Fruit fly (Drosophila melanogaster) whole organism, wandering third instar larva: Measurements from ENCODE around the gene pall.

Source experiments
- Abd-B ChIP-seq: fragments of >200 bp; optimal IDR thresholded peaks from 2 replicates; lab custom pipeline; 2017; ENCODE audit warnings: missing biosample characterization, missing genetic modification characterization
- CG32264 ChIP-seq: fragments of 200-800 bp; sonication (Bioruptor generic); optimal IDR thresholded peaks from 2 replicates; lab custom pipeline; 2016; ENCODE audit warnings: missing biosample characterization, missing genetic modification characterization
- CG9705 ChIP-seq: fragments of 200-800 bp; sonication (Bioruptor generic); optimal IDR thresholded peaks from 2 replicates; lab custom pipeline; 2018; ENCODE audit warnings: missing biosample characterization, mild to moderate bottlenecking, missing genetic modification characterization
- CrebA ChIP-seq: fragments of 200-800 bp; sonication (Bioruptor generic); optimal IDR thresholded peaks from 2 replicates; lab custom pipeline; 2016; ENCODE audit warnings: missing biosample characterization, mild to moderate bottlenecking, missing genetic modification characterization, borderline replicate concordance
- Dfd ChIP-seq: fragments of >200 bp; optimal IDR thresholded peaks from 2 replicates; lab custom pipeline; 2017; ENCODE audit warnings: missing biosample characterization, missing genetic modification characterization
- Dif ChIP-seq: fragments of 200-275, 200-300 bp; sonication (Bioruptor generic); optimal IDR thresholded peaks from 2 replicates; lab custom pipeline; 2018; ENCODE audit warnings: missing biosample characterization, missing genetic modification characterization; ENCODE audit not compliant: partially characterized antibody
- GATAd ChIP-seq: sonication (Bioruptor generic); optimal IDR thresholded peaks from 2 replicates; lab custom pipeline; 2016; ENCODE audit warnings: missing biosample characterization, missing genetic modification characterization
- HLH106 ChIP-seq: fragments of 200-800 bp; optimal IDR thresholded peaks from 3 replicates; lab custom pipeline; 2019; ENCODE audit warnings: missing biosample characterization, mild to moderate bottlenecking, missing genetic modification characterization, moderate library complexity
- Hnf4 ChIP-seq: fragments of 200-800 bp; sonication (Bioruptor generic); optimal IDR thresholded peaks from 2 replicates; lab custom pipeline; 2016; ENCODE audit warnings: missing biosample characterization, mild to moderate bottlenecking, missing genetic modification characterization
- Hr78 ChIP-seq: fragments of >200 bp; optimal IDR thresholded peaks from 2 replicates; lab custom pipeline; 2017; ENCODE audit warnings: missing biosample characterization, missing genetic modification characterization
- Hr83 ChIP-seq: fragments of 200-300 bp; sonication (Bioruptor generic); optimal IDR thresholded peaks from 2 replicates; lab custom pipeline; 2016; ENCODE audit warnings: missing biosample characterization, mild to moderate bottlenecking, missing genetic modification characterization, moderate library complexity; ENCODE audit not compliant: poor library complexity, severe bottlenecking
- Jra ChIP-seq: sonication (Bioruptor generic); optimal IDR thresholded peaks from 2 replicates; lab custom pipeline; 2016; ENCODE audit warnings: missing biosample characterization, missing genetic modification characterization
- Mio ChIP-seq: sonication (Bioruptor generic); optimal IDR thresholded peaks from 2 replicates; lab custom pipeline; 2016; ENCODE audit warnings: missing biosample characterization, missing genetic modification characterization
- Myc ChIP-seq: fragments of >200 bp; optimal IDR thresholded peaks from 2 replicates; lab custom pipeline; 2017
- N ChIP-seq: fragments of >200 bp; optimal IDR thresholded peaks from 2 replicates; lab custom pipeline; 2018; ENCODE audit warnings: missing biosample characterization, missing external identifiers, missing genetic modification characterization
- OdsH ChIP-seq: fragments of 200-800 bp; sonication (Bioruptor generic); optimal IDR thresholded peaks from 2 replicates; lab custom pipeline; 2016; ENCODE audit warnings: missing biosample characterization, mild to moderate bottlenecking, missing genetic modification characterization
- Rel ChIP-seq, 2 experiments: fragments of 200-800 bp; sonication (Bioruptor generic) in 1 of 2; optimal IDR thresholded peaks; 2 replicates in 1 of 2; 3 replicates in 1 of 2; lab custom pipeline; 2016 to 2019; ENCODE audit warnings: mild to moderate bottlenecking in 2 of 2, missing biosample characterization in 2 of 2, missing genetic modification characterization in 2 of 2, moderate library complexity in 1 of 2
- Sp1 ChIP-seq: fragments of 200-800 bp; sonication (Bioruptor generic); optimal IDR thresholded peaks from 3 replicates; lab custom pipeline; 2019; ENCODE audit warnings: missing biosample characterization, mild to moderate bottlenecking, missing genetic modification characterization, moderate library complexity
- Vsx2 ChIP-seq: fragments of 200-300, 225-300 bp; sonication (Bioruptor generic); optimal IDR thresholded peaks from 2 replicates; lab custom pipeline; 2018; ENCODE audit warnings: missing biosample characterization, missing genetic modification characterization; ENCODE audit not compliant: partially characterized antibody
- br ChIP-seq: fragments of 200-800 bp; sonication (Bioruptor generic); optimal IDR thresholded peaks from 2 replicates; lab custom pipeline; 2016; ENCODE audit warnings: missing biosample characterization, missing genetic modification characterization
- brk ChIP-seq: fragments of 200-800 bp; sonication (Bioruptor generic); optimal IDR thresholded peaks from 2 replicates; lab custom pipeline; 2016; ENCODE audit warnings: missing biosample characterization, mild to moderate bottlenecking, missing genetic modification characterization
- dl ChIP-seq, 2 experiments: fragments of 175-275, 200-275 bp in 1 of 2; fragments of 200-275 bp in 1 of 2; sonication (Bioruptor generic); optimal IDR thresholded peaks; lab custom pipeline; 2018; ENCODE audit warnings: mild to moderate bottlenecking in 2 of 2, missing biosample characterization in 2 of 2, missing genetic modification characterization in 2 of 2, moderate library complexity in 2 of 2; ENCODE audit not compliant: partially characterized antibody in 2 of 2, insufficient read depth in 1 of 2
- dmrt93B ChIP-seq: fragments of 200-800 bp; sonication (Bioruptor generic); optimal IDR thresholded peaks from 2 replicates; lab custom pipeline; 2018; ENCODE audit warnings: missing biosample characterization, mild to moderate bottlenecking, missing genetic modification characterization
- dsf ChIP-seq: sonication (Bioruptor generic); optimal IDR thresholded peaks from 2 replicates; lab custom pipeline; 2016; ENCODE audit warnings: missing biosample characterization, missing genetic modification characterization, borderline replicate concordance
- ey ChIP-seq: fragments of 200-800 bp; sonication (Bioruptor generic); optimal IDR thresholded peaks from 2 replicates; lab custom pipeline; 2016; ENCODE audit warnings: missing biosample characterization, missing genetic modification characterization
- foxo ChIP-seq, 2 experiments: fragments of 200-800 bp; sonication (Bioruptor generic); optimal IDR thresholded peaks; 2 replicates in 1 of 2; 3 replicates in 1 of 2; lab custom pipeline; 2016 to 2017; ENCODE audit warnings: missing biosample characterization in 2 of 2, missing genetic modification characterization in 2 of 2
- fru ChIP-seq: fragments of 200-800 bp; sonication (Bioruptor generic); optimal IDR thresholded peaks from 3 replicates; lab custom pipeline; 2016; ENCODE audit warnings: missing biosample characterization, mild to moderate bottlenecking, missing genetic modification characterization
- h ChIP-seq: fragments of 200-800 bp; sonication (Bioruptor generic); optimal IDR thresholded peaks from 3 replicates; lab custom pipeline; 2016; ENCODE audit warnings: missing biosample characterization, mild to moderate bottlenecking, missing genetic modification characterization
- jim ChIP-seq: fragments of 175-275, 200-325 bp; sonication (Bioruptor generic); optimal IDR thresholded peaks from 2 replicates; lab custom pipeline; 2016; ENCODE audit warnings: missing biosample characterization, mild to moderate bottlenecking, missing genetic modification characterization
- lola ChIP-seq: fragments of >200 bp; optimal IDR thresholded peaks from 2 replicates; lab custom pipeline; 2017; ENCODE audit warnings: missing biosample characterization, missing genetic modification characterization
- pan ChIP-seq: fragments of >200 bp; optimal IDR thresholded peaks from 2 replicates; lab custom pipeline; 2017
- psq ChIP-seq: fragments of 200-800 bp; sonication (Bioruptor generic); optimal IDR thresholded peaks from 3 replicates; lab custom pipeline; 2017; ENCODE audit warnings: missing biosample characterization, mild to moderate bottlenecking, missing genetic modification characterization, moderate library complexity
- rgr ChIP-seq: fragments of 200-800 bp; sonication (Bioruptor generic); optimal IDR thresholded peaks from 3 replicates; lab custom pipeline; 2016; ENCODE audit warnings: missing biosample characterization, mild to moderate bottlenecking, missing genetic modification characterization
- sage ChIP-seq: fragments of 200-800 bp; sonication (Bioruptor generic); optimal IDR thresholded peaks from 2 replicates; lab custom pipeline; 2016; ENCODE audit warnings: missing biosample characterization, mild to moderate bottlenecking, missing genetic modification characterization
- sv ChIP-seq: fragments of 200-800 bp; sonication (Bioruptor generic); optimal IDR thresholded peaks from 3 replicates; lab custom pipeline; 2016; ENCODE audit warnings: missing biosample characterization, missing genetic modification characterization
- tai ChIP-seq: sonication (Bioruptor generic); optimal IDR thresholded peaks from 2 replicates; lab custom pipeline; 2016; ENCODE audit warnings: missing biosample characterization, missing genetic modification characterization
- usp ChIP-seq: fragments of >200 bp; optimal IDR thresholded peaks from 2 replicates; lab custom pipeline; 2017; ENCODE audit warnings: missing biosample characterization, missing genetic modification characterization
- woc ChIP-seq: sonication (Bioruptor generic); optimal IDR thresholded peaks from 2 replicates; lab custom pipeline; 2016; ENCODE audit warnings: missing biosample characterization, mild to moderate bottlenecking, missing genetic modification characterization

Gene pall

DNA sequence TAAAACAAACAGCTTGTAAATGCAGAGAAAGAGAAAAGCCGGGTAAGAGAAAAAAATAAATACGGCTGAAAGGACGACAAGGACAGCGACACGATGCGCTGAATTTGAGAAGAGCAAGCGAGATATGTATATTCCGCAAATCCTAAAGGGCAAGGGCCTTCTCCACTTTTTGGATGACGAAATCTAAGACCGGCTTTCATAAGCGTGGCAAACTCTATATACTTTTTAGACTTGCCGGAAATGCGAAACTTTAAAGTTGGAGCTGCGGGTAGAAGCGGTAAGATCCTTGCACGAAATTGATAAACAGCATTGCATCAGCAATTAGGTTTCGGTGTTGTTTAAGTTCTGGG is 18.1 kb upstream of the pall start:
- TF ChIP-seq foxo (GFP tag; optimal IDR thresholded peaks at IDR 0.05; lab: Kevin White, UChicago) (no peak), Sp1 (no peak), fru (no peak), GATAd (GFP tag; lab: Kevin White, UChicago) (no peak), Hnf4 (GFP tag; lab: Kevin White, UChicago) (no peak), Abd-B (GFP tag; lab: Kevin White, UChicago) (no peak), Vsx2 (no peak), ey (GFP tag; lab: Kevin White, UChicago) (no peak), Rel (GFP tag; optimal IDR thresholded peaks at IDR 0.05; lab: Kevin White, UChicago) (no peak), Rel (tag; optimal IDR thresholded peaks at IDR 0.05; lab: Kevin White, UChicago) (no peak), Dfd (GFP tag; lab: Kevin White, UChicago) (no peak), br (GFP tag; lab: Kevin White, UChicago) (no peak), Jra (GFP tag; lab: Kevin White, UChicago) (no peak)

DNA sequence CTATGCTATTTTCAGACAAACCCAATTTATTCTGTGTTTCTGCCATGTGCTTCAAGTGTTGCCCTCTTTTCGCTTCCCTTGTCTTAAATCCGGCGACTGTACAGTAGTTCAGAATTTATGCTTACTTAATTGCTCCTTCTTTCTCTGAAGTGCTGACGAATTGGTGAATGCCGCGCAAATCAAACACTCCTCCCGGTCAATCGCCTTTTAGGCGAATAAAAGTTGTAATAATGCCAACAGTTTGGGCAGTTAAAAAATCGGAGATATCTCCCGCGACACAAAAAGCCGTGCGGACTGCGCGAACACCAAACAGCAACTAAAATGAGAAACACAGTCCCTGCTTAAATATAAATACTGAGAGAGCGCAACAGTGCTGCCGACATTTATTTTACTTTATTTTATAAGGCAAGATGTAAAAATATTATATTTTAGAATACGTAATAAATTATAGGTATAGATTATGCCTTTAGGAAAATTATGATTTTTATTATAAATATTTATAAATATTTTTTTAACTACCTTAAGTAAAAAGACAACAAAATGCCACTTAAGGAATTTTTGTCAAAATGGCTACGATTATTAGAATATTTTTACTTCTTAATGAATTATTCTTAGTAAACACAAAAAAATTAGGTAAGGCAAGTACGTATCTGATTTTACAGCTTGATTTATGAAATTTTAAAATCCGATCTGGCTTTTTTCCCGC is 17.6 kb upstream of the pall start, which contains the start of gene path:
Gene path, minus strand, starts transcription at position 322 of the 706 bp plus-strand sequence.
- TF ChIP-seq foxo (GFP tag; optimal IDR thresholded peaks at IDR 0.05; lab: Kevin White, UChicago) (peak in 1 of 2 experiments; percentile 27), Jra (GFP tag; lab: Kevin White, UChicago) (peak; percentile 14), sage (no peak), Mio (GFP tag; lab: Kevin White, UChicago) (no peak), N (GFP tag; lab: Kevin White, UChicago) (no peak), tai (GFP tag; lab: Kevin White, UChicago) (peak; percentile 42), Hr78 (GFP tag; lab: Kevin White, UChicago) (no peak), CrebA (GFP tag; lab: Kevin White, UChicago) (no peak), GATAd (GFP tag; lab: Kevin White, UChicago) (no peak), Sp1 (peak; percentile 65), sv (no peak), Myc (lab: Kevin White, UChicago) (peak; percentile 90), pan (lab: Kevin White, UChicago) (no peak), fru (peak; percentile 4), dmrt93B (GFP tag; lab: Kevin White, UChicago) (no peak), Dif (GFP tag; lab: Kevin White, UChicago) (peak; percentile 27), woc (GFP tag; lab: Kevin White, UChicago) (peak; percentile 35), brk (GFP tag; lab: Kevin White, UChicago) (no peak), CG32264 (GFP tag; lab: Kevin White, UChicago) (no peak), ey (GFP tag; lab: Kevin White, UChicago) (no peak), psq (GFP tag; lab: Kevin White, UChicago) (no peak), HLH106 (tag; lab: Kevin White, UChicago) (peak; percentile 58), usp (no peak), lola (GFP tag; lab: Kevin White, UChicago) (no peak), dsf (no peak), h (no peak), Hnf4 (GFP tag; lab: Kevin White, UChicago) (peak; percentile 39), Rel (GFP tag; optimal IDR thresholded peaks at IDR 0.05; lab: Kevin White, UChicago) (no peak), Rel (tag; optimal IDR thresholded peaks at IDR 0.05; lab: Kevin White, UChicago) (peak; percentile 49), OdsH (GFP tag; lab: Kevin White, UChicago) (no peak), br (GFP tag; lab: Kevin White, UChicago) (no peak), rgr (GFP tag; lab: Kevin White, UChicago) (peak; percentile 8), Vsx2 (no peak), Abd-B (GFP tag; lab: Kevin White, UChicago) (no peak), dl (GFP tag; optimal IDR thresholded peaks at IDR 0.05; lab: Kevin White, UChicago; ENCODE audit: insufficient read depth in 1 of 2, partially characterized antibody in 2 of 2) (no peak), jim (GFP tag; lab: Kevin White, UChicago) (peak; percentile 37), Hr83 (GFP tag; lab: Kevin White, UChicago) (peak; percentile 65), CG9705 (GFP tag; lab: Kevin White, UChicago) (no peak), Dfd (GFP tag; lab: Kevin White, UChicago) (no peak)
